Worm (Caenorhabditis elegans) whole organism, L1 larva: Measurements from ENCODE around the gene T11F9.21.

ENCODE experiments used
- C04F5.9 ChIP-seq: sonication (generic microtip); optimal IDR thresholded peaks from 2 replicates; lab custom pipeline; 2016; ENCODE audit warnings: missing genetic modification characterization, missing compliant biosample characterization
- C16A3.4 ChIP-seq: fragments of 150-350 bp; optimal IDR thresholded peaks from 2 replicates; lab custom pipeline; 2014; ENCODE audit warnings: missing biosample characterization, missing genetic modification characterization
- F16B12.6 ChIP-seq: fragments of 150-350 bp; optimal IDR thresholded peaks from 2 replicates; lab custom pipeline; 2014; ENCODE audit warnings: missing biosample characterization, missing genetic modification characterization
- alr-1 ChIP-seq: fragments of 200-800 bp; sonication (Bioruptor generic); optimal IDR thresholded peaks from 2 replicates; lab custom pipeline; 2018; ENCODE audit warnings: borderline replicate concordance, mild to moderate bottlenecking, missing genetic modification characterization, missing compliant biosample characterization
- aly-2 ChIP-seq: fragments of 150-350 bp; optimal IDR thresholded peaks from 2 replicates; lab custom pipeline; 2014; ENCODE audit warnings: missing biosample characterization, missing genetic modification characterization
- blmp-1 ChIP-seq: fragments of 150-350 bp; optimal IDR thresholded peaks from 2 replicates; lab custom pipeline; 2014; ENCODE audit warnings: missing biosample characterization, missing genetic modification characterization
- ceh-63 ChIP-seq: fragments of 200-800 bp; sonication (Bioruptor generic); optimal IDR thresholded peaks from 2 replicates; lab custom pipeline; 2018; ENCODE audit warnings: mild to moderate bottlenecking, missing genetic modification characterization, missing compliant biosample characterization
- ceh-88 ChIP-seq: fragments of 200-800 bp; sonication (Bioruptor generic); IDR thresholded peaks from 2 replicates; pipeline ENCODE4 v1.3.6; 2022; ENCODE audit warnings: missing genetic modification characterization, missing compliant biosample characterization
- ces-1 ChIP-seq: fragments of 150-350 bp; optimal IDR thresholded peaks from 2 replicates; lab custom pipeline; 2014; ENCODE audit warnings: missing biosample characterization, missing genetic modification reagents, missing genetic modification characterization
- dsc-1 ChIP-seq: sonication (generic microtip); optimal IDR thresholded peaks from 2 replicates; lab custom pipeline; 2016; ENCODE audit warnings: mild to moderate bottlenecking, missing genetic modification characterization, missing compliant biosample characterization
- efl-1 ChIP-seq, 4 experiments: fragments of 150-350 bp; optimal IDR thresholded peaks in 3 of 4; peaks in 1 of 4; 1 replicate in 1 of 4; 2 replicates in 3 of 4; lab custom pipeline; 2014; ENCODE audit warnings: missing biosample characterization in 2 of 4, missing genetic modification characterization in 2 of 4, missing genetic modification reagents in 2 of 4
- efl-3 ChIP-seq: fragments of 200-800 bp; sonication (Bioruptor generic); optimal IDR thresholded peaks from 2 replicates; lab custom pipeline; 2018; ENCODE audit warnings: mild to moderate bottlenecking, missing genetic modification characterization, missing compliant biosample characterization
- fkh-4 ChIP-seq: sonication (generic microtip); optimal IDR thresholded peaks from 2 replicates; lab custom pipeline; 2016; ENCODE audit warnings: missing compliant biosample characterization, missing genetic modification characterization, borderline replicate concordance
- fkh-8 ChIP-seq: sonication (generic microtip); optimal IDR thresholded peaks from 2 replicates; lab custom pipeline; 2016; ENCODE audit warnings: mild to moderate bottlenecking, missing genetic modification characterization, missing compliant biosample characterization
- fos-1 ChIP-seq: fragments of 150-350 bp; optimal IDR thresholded peaks from 2 replicates; lab custom pipeline; 2014; ENCODE audit warnings: missing biosample characterization, missing genetic modification characterization
- hlh-17 ChIP-seq: fragments of 200-800 bp; sonication (Bioruptor generic); optimal IDR thresholded peaks from 2 replicates; lab custom pipeline; 2018; ENCODE audit warnings: missing genetic modification characterization, mild to moderate bottlenecking, missing compliant biosample characterization, moderate library complexity, borderline replicate concordance
- hlh-4 ChIP-seq: sonication (generic microtip); optimal IDR thresholded peaks from 2 replicates; lab custom pipeline; 2016; ENCODE audit warnings: mild to moderate bottlenecking, missing genetic modification characterization, missing compliant biosample characterization
- isw-1 ChIP-seq: fragments of 200-800 bp; sonication (Bioruptor generic); IDR thresholded peaks from 2 replicates; pipeline ENCODE4 v1.3.6; 2022; ENCODE audit warnings: missing genetic modification characterization, missing compliant biosample characterization
- lin-13 ChIP-seq: fragments of 150-350 bp; optimal IDR thresholded peaks from 2 replicates; lab custom pipeline; 2014; ENCODE audit warnings: missing biosample characterization, missing genetic modification reagents, missing genetic modification characterization
- lin-14 ChIP-seq: fragments of 200-800 bp; sonication (Bioruptor generic); optimal IDR thresholded peaks from 2 replicates; lab custom pipeline; 2018; ENCODE audit warnings: mild to moderate bottlenecking, missing genetic modification characterization, moderate library complexity, missing compliant biosample characterization
- lir-3 ChIP-seq: sonication (generic microtip); optimal IDR thresholded peaks from 2 replicates; lab custom pipeline; 2016; ENCODE audit warnings: mild to moderate bottlenecking, missing genetic modification characterization, moderate library complexity, missing compliant biosample characterization; ENCODE audit not compliant: poor library complexity
- mdl-1 ChIP-seq, 2 experiments: fragments of 150-350 bp; optimal IDR thresholded peaks; 2 replicates each; lab custom pipeline; 2014 to 2017; ENCODE audit warnings: missing biosample characterization in 2 of 2, missing genetic modification characterization in 2 of 2, inconsistent platforms in 1 of 2
- nhr-19 ChIP-seq: fragments of 200-800 bp; sonication (Bioruptor generic); conservative IDR thresholded peaks from 2 replicates; pipeline ENCODE4 v1.3.6; 2022; ENCODE audit warnings: missing genetic modification characterization, missing compliant biosample characterization
- nhr-237 ChIP-seq: fragments of 150-350 bp; optimal IDR thresholded peaks from 2 replicates; lab custom pipeline; 2014; ENCODE audit warnings: missing biosample characterization, missing genetic modification characterization
- nhr-28 ChIP-seq: fragments of 150-350 bp; optimal IDR thresholded peaks from 2 replicates; lab custom pipeline; 2014; ENCODE audit warnings: missing biosample characterization, missing genetic modification characterization
- pag-3 ChIP-seq: sonication (generic microtip); optimal IDR thresholded peaks from 2 replicates; lab custom pipeline; 2017; ENCODE audit warnings: missing genetic modification characterization, mild to moderate bottlenecking, missing compliant biosample characterization, antibody characterized with exemption, borderline replicate concordance; ENCODE audit not compliant: insufficient read depth
- skn-1 ChIP-seq: fragments of 150-350 bp; optimal IDR thresholded peaks from 2 replicates; lab custom pipeline; 2014; ENCODE audit warnings: missing biosample characterization, missing genetic modification characterization
- snpc-4 ChIP-seq: fragments of 150-350 bp; optimal IDR thresholded peaks from 2 replicates; lab custom pipeline; 2014; ENCODE audit warnings: missing biosample characterization, missing genetic modification characterization
- sox-4 ChIP-seq: sonication (generic microtip); optimal IDR thresholded peaks from 2 replicates; lab custom pipeline; 2016; ENCODE audit warnings: missing genetic modification characterization, missing compliant biosample characterization
- sup-37 ChIP-seq: fragments of 200-800 bp; sonication (Bioruptor generic); optimal IDR thresholded peaks from 2 replicates; lab custom pipeline; 2018; ENCODE audit warnings: mild to moderate bottlenecking, missing genetic modification characterization, missing compliant biosample characterization
- swsn-7 ChIP-seq: sonication (generic microtip); optimal IDR thresholded peaks from 2 replicates; lab custom pipeline; 2016; ENCODE audit warnings: missing genetic modification characterization, missing compliant biosample characterization
- tbx-2 ChIP-seq: sonication (generic microtip); optimal IDR thresholded peaks from 2 replicates; lab custom pipeline; 2016; ENCODE audit warnings: missing genetic modification characterization, missing compliant biosample characterization
- unc-30 ChIP-seq: sonication (generic microtip); optimal IDR thresholded peaks from 2 replicates; lab custom pipeline; 2017; ENCODE audit warnings: missing biosample characterization, missing genetic modification characterization
- unc-86 ChIP-seq: sonication (generic microtip); optimal IDR thresholded peaks from 2 replicates; lab custom pipeline; 2016; ENCODE audit warnings: missing genetic modification characterization, missing compliant biosample characterization
- zag-1 ChIP-seq: fragments of 150-350 bp; optimal IDR thresholded peaks from 2 replicates; lab custom pipeline; 2014; ENCODE audit warnings: missing biosample characterization, missing genetic modification characterization
- zip-4 ChIP-seq: fragments of 200-800 bp; sonication (Bioruptor generic); optimal IDR thresholded peaks from 2 replicates; lab custom pipeline; 2018; ENCODE audit warnings: mild to moderate bottlenecking, missing genetic modification characterization, moderate library complexity, missing compliant biosample characterization
- ztf-4 ChIP-seq: fragments of 150-350 bp; optimal IDR thresholded peaks from 2 replicates; lab custom pipeline; 2014; ENCODE audit warnings: missing biosample characterization, missing genetic modification characterization

The T11F9.21 gene

DNA sequence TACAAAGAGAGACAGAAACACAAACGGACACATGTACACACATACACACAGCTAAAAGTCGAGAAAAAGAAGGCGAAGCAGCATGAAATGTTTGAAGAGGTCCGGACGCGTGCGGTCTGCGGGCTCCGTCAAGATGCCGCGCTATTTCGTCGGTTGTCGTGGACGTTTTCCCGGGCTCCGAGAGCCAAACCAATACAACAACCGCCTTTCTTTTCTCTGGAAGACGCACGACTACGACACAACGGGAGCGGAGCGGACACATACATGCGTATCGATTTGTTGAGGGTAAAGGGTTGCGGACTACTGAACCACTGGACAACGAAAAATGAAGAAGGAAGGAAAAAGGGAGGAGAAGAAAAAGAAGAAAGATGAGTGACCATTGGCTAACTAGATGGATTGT is 47.2 kb upstream of the T11F9.21 start (continued):
- TF ChIP-seq snpc-4 (tag; lab: Kevin White, UChicago) (no peak), isw-1 (GFP tag; lab: Robert Waterston, UW) (no peak)

DNA sequence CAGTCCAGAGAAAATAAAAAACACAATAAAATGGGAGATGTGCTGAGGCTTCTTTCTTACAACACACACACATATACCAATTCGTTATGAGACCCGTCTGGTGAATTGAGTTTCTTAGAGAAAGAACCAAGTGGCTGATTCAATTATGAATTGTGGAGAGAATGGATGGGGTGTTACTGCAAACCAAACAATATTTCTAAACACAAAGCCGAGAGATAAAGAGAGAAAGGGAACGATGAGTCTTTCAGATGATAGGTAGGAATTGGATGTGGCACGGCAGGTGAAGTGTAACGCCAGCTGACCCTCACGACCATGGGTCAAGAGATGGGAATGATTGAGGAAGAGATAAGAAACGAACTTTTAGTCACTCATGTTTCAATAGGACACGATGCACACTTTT is 46.3 kb upstream of the T11F9.21 start, which contains the start of gene mig-17:
Gene mig-17 (plus strand): TSS at position 389 of the 400 bp plus-strand sequence.
- TF ChIP-seq lin-14 (GFP tag; lab: Kevin White, UChicago) = peak; percentile 60
- TF ChIP-seq sup-37 = no peak
- no peak for TF ChIP-seq nhr-28 (tag; lab: Kevin White, UChicago)
- TF ChIP-seq fkh-8 (tag; lab: Kevin White, UChicago) = no peak
- TF ChIP-seq dsc-1 (tag; lab: Kevin White, UChicago) = peak; percentile 42
- no peak for TF ChIP-seq swsn-7 (tag; lab: Kevin White, UChicago)
- TF ChIP-seq skn-1 (tag; lab: Kevin White, UChicago) = no peak
- no peak for TF ChIP-seq blmp-1 (tag; lab: Kevin White, UChicago)
- TF ChIP-seq lir-3 (tag; lab: Kevin White, UChicago) = no peak
- peak; percentile 72 for TF ChIP-seq pag-3 (tag; lab: Kevin White, UChicago)
- no peak for TF ChIP-seq zag-1 (tag; lab: Kevin White, UChicago)
- TF ChIP-seq F16B12.6 = no peak

DNA sequence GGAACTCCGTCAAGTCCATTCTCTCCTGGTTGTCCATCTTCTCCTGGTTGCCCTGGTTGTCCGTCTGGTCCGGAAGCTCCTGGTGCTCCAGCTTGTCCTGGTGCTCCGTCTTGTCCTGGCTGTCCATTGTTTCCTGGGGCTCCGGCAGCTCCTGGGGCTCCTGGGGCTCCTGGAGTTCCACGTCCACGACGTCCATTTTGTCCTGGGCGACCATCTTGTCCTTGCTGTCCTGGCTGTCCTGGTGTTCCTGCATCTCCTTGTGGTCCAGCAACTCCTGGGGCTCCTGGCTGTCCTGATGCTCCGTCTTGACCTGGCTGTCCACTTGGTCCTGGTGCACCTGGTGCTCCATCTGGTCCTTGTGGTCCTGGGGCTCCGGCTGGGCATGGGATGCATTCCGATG is 43.2 kb upstream of the T11F9.21 start:
- TF ChIP-seq sox-4 (tag; lab: Kevin White, UChicago) = no peak
- no peak for TF ChIP-seq fkh-4
- no peak for TF ChIP-seq alr-1 (tag; lab: Kevin White, UChicago)
- TF ChIP-seq lin-14 (GFP tag; lab: Kevin White, UChicago) = no peak
- TF ChIP-seq hlh-17 (GFP tag; lab: Kevin White, UChicago) = no peak
- TF ChIP-seq aly-2 (tag; lab: Kevin White, UChicago) = no peak
- no peak for TF ChIP-seq ceh-88 (GFP tag; lab: Robert Waterston, UW)
- TF ChIP-seq ceh-63 (GFP tag; lab: Kevin White, UChicago) = no peak
- TF ChIP-seq ztf-4 (tag; lab: Kevin White, UChicago) = no peak
- TF ChIP-seq zip-4 (GFP tag; lab: Kevin White, UChicago) = no peak
- TF ChIP-seq tbx-2 = no peak
- TF ChIP-seq hlh-4 (tag; lab: Kevin White, UChicago) = no peak
- no peak for TF ChIP-seq nhr-237 (tag; lab: Kevin White, UChicago)
- no peak for TF ChIP-seq mdl-1 (tag; optimal IDR thresholded peaks at IDR 0.05; lab: Kevin White, UChicago)
- no peak for TF ChIP-seq nhr-19 (GFP tag; lab: Robert Waterston, UW)
- no peak for TF ChIP-seq swsn-7 (tag; lab: Kevin White, UChicago)

DNA sequence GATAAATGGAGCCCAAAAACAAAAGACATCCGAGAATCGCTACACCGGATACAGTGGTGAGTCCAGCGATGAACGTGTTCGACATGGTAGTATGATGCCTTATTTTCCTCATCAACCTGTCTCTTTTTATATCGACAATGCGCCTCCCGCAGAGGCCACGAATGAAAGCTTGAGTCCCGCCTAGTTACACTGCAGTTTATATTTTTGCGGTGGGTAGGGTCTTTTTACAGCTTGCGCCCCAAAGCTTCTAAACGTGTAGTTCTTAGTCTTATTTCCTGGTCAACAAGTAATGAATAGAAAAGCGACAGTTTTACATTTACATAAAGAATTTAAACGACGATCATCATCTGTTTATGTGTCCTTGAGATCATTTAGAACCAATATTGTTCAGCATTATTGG is 42.3 kb upstream of the T11F9.21 start, which contains the start of gene col-156:
Gene col-156 (minus strand): TSS at position 101 of the 400 bp plus-strand sequence.
- TF ChIP-seq unc-86 (tag; lab: Kevin White, UChicago) = no peak
- TF ChIP-seq F16B12.6 = no peak
- TF ChIP-seq isw-1 (GFP tag; lab: Robert Waterston, UW) = no peak
- no peak for TF ChIP-seq lin-13 (GFP tag; lab: Kevin White, UChicago)
- TF ChIP-seq ces-1 (GFP tag; lab: Kevin White, UChicago) = no peak
- no peak for TF ChIP-seq unc-30
- no peak for TF ChIP-seq hlh-17 (GFP tag; lab: Kevin White, UChicago)
- no peak for TF ChIP-seq tbx-2
- TF ChIP-seq fos-1 = no peak
- TF ChIP-seq efl-1 (optimal IDR thresholded peaks at IDR 0.05; lab: Kevin White, UChicago) = no peak
- TF ChIP-seq efl-1 (GFP tag; optimal IDR thresholded peaks at IDR 0.05 in 1 of 2; lab: Kevin White, UChicago) = no peak
- TF ChIP-seq C16A3.4 (tag; lab: Kevin White, UChicago) = no peak
- TF ChIP-seq C04F5.9 = no peak
- TF ChIP-seq efl-3 (GFP tag; lab: Kevin White, UChicago) = no peak
- no peak for TF ChIP-seq snpc-4 (tag; lab: Kevin White, UChicago)
